Fruit fly (Drosophila melanogaster): ENCODE data around the gene RhoGAP102A.

dm6 chr4:276325-276724, 21.5 kb downstream of the RhoGAP102A start, which contains the start of gene NfI:
- TF ChIP-seq psq (optimal IDR thresholded peaks at IDR 0.05): no peak
- no peak for TF ChIP-seq Dll (optimal IDR thresholded peaks at IDR 0.05)
- TF ChIP-seq EcR (GFP tag; optimal IDR thresholded peaks at IDR 0.05): no peak
- TF ChIP-seq pan (optimal IDR thresholded peaks at IDR 0.05): no peak
- no peak for TF ChIP-seq usp (GFP tag; optimal IDR thresholded peaks at IDR 0.05)
- TF ChIP-seq CG8478 (optimal IDR thresholded peaks at IDR 0.05): no peak

Measured in whole organism.